Fruit fly (Drosophila melanogaster): ENCODE data around the gene CG32071.

The CG32071 gene

dm6 chr3L:11119396-11119900 is 15.8 kb upstream of the CG32071 start (continued):
- no peak for TF ChIP-seq Nf-YA (GFP tag; IDR thresholded peaks at IDR 0.05)
- no peak for TF ChIP-seq tx (GFP tag; optimal IDR thresholded peaks at IDR 0.05)
- peak; percentile 40; the same call in 1 of the 2 replicates for TF ChIP-seq al (GFP tag; IDR thresholded peaks at IDR 0.05)
- TF ChIP-seq BtbVII (GFP tag; optimal IDR thresholded peaks at IDR 0.05): no peak
- TF ChIP-seq chif (GFP tag; optimal IDR thresholded peaks at IDR 0.05): no peak
- TF ChIP-seq CG30020 (tag; optimal IDR thresholded peaks at IDR 0.05): no peak
- TF ChIP-seq CG7786 (GFP tag; optimal IDR thresholded peaks at IDR 0.05): no peak
- TF ChIP-seq Tbp (GFP tag; optimal IDR thresholded peaks at IDR 0.05): no peak
- no peak for TF ChIP-seq emc (GFP tag; optimal IDR thresholded peaks at IDR 0.05)
- TF ChIP-seq MBD-R2 (GFP tag; IDR thresholded peaks at IDR 0.05): 0 out of 2 replicates have a peak, but pooled peaks have one; percentile 13
- no peak for TF ChIP-seq Opbp (GFP tag; IDR thresholded peaks at IDR 0.05; ENCODE audit: partially characterized antibody)
- no peak for TF ChIP-seq vfl (GFP tag; optimal IDR thresholded peaks at IDR 0.05)
- no peak for TF ChIP-seq CG4360 (GFP tag; IDR thresholded peaks at IDR 0.05)
- TF ChIP-seq CG10147 (GFP tag; optimal IDR thresholded peaks at IDR 0.05): no peak
- TF ChIP-seq CG31441 (GFP tag; IDR thresholded peaks at IDR 0.05): no peak
- no peak for TF ChIP-seq CG3995 (GFP tag; optimal IDR thresholded peaks at IDR 0.05)
- TF ChIP-seq CG10274 (GFP tag; optimal IDR thresholded peaks at IDR 0.05): no peak
- TF ChIP-seq Pdp1 (GFP tag; optimal IDR thresholded peaks at IDR 0.05): no peak
- TF ChIP-seq Ravus (GFP tag; IDR thresholded peaks at IDR 0.05): no peak
- no peak for TF ChIP-seq eve (GFP tag; optimal IDR thresholded peaks at IDR 0.05)
- no peak for TF ChIP-seq CG17361 (GFP tag; IDR thresholded peaks at IDR 0.05)
- no peak for TF ChIP-seq CG1832 (GFP tag; optimal IDR thresholded peaks at IDR 0.05)
- TF ChIP-seq CG17829 (tag; optimal IDR thresholded peaks at IDR 0.05): no peak
- no peak for TF ChIP-seq Fer3 (tag; optimal IDR thresholded peaks at IDR 0.05)
- no peak for TF ChIP-seq unpg (GFP tag; optimal IDR thresholded peaks at IDR 0.05)
- no peak for TF ChIP-seq jigr1 (GFP tag; IDR thresholded peaks at IDR 0.05)
- TF ChIP-seq CG14710 (tag; optimal IDR thresholded peaks at IDR 0.05): no peak
- TF ChIP-seq maf-S (GFP tag; optimal IDR thresholded peaks at IDR 0.05): no peak
- TF ChIP-seq twi (tag; optimal IDR thresholded peaks at IDR 0.05): no peak
- TF ChIP-seq dm (GFP tag; optimal IDR thresholded peaks at IDR 0.05): no peak
- TF ChIP-seq CG3065 (GFP tag; optimal IDR thresholded peaks at IDR 0.05): no peak
- TF ChIP-seq bcd (GFP tag; optimal IDR thresholded peaks at IDR 0.05): no peak
- no peak for TF ChIP-seq CG4617 (GFP tag; optimal IDR thresholded peaks at IDR 0.05; ENCODE audit: borderline replicate concordance)
- no peak for TF ChIP-seq lola (GFP tag; optimal IDR thresholded peaks at IDR 0.05)
- no peak for TF ChIP-seq ftz-f1 (GFP tag; optimal IDR thresholded peaks at IDR 0.05)
- no peak for TF ChIP-seq peb (GFP tag; IDR thresholded peaks at IDR 0.05)
- no peak for TF ChIP-seq Dad (GFP tag; optimal IDR thresholded peaks at IDR 0.05)
- peak; percentile 61 for TF ChIP-seq CG17568 (GFP tag; optimal IDR thresholded peaks at IDR 0.05)
- TF ChIP-seq fu2 (GFP tag; optimal IDR thresholded peaks at IDR 0.05): no peak
- no peak for TF ChIP-seq Doc3 (GFP tag; IDR thresholded peaks at IDR 0.05; ENCODE audit: partially characterized antibody)
- peak; percentile 59 for TF ChIP-seq CG9932 (GFP tag; IDR thresholded peaks at IDR 0.05)
- no peak for TF ChIP-seq en (GFP tag; optimal IDR thresholded peaks at IDR 0.05)
- TF ChIP-seq CG15601 (tag; optimal IDR thresholded peaks at IDR 0.05): no peak
- TF ChIP-seq CG18599 (GFP tag; optimal IDR thresholded peaks at IDR 0.05): no peak
- TF ChIP-seq wor (GFP tag; IDR thresholded peaks at IDR 0.05): no peak
- no peak for TF ChIP-seq CG34376 (GFP tag; optimal IDR thresholded peaks at IDR 0.05)
- TF ChIP-seq Gsc (GFP tag; IDR thresholded peaks at IDR 0.05): no peak
- no peak for TF ChIP-seq dan (GFP tag; IDR thresholded peaks at IDR 0.05)
- no peak for TF ChIP-seq CG3281 (GFP tag; optimal IDR thresholded peaks at IDR 0.05)
- TF ChIP-seq shn (GFP tag; optimal IDR thresholded peaks at IDR 0.05): no peak
- TF ChIP-seq bab2 (GFP tag; optimal IDR thresholded peaks at IDR 0.05): no peak
- no peak for TF ChIP-seq CG12219 (GFP tag; optimal IDR thresholded peaks at IDR 0.05)

Measured in whole organism, embryonic.